Worm (Caenorhabditis elegans): Measurements from ENCODE around the gene wapl-1.

- TF ChIP-seq nhr-76 (tag; optimal IDR thresholded peaks at IDR 0.05) (no peak), elt-1 (tag; optimal IDR thresholded peaks at IDR 0.05) (no peak), ceh-82 (tag; optimal IDR thresholded peaks at IDR 0.05) (no peak), snpc-4 (tag; optimal IDR thresholded peaks at IDR 0.05) (no peak), tbx-2 (tag; optimal IDR thresholded peaks at IDR 0.05) (no peak), nhr-12 (tag; optimal IDR thresholded peaks at IDR 0.05) (no peak), ztf-4 (tag; optimal IDR thresholded peaks at IDR 0.05) (no peak), sea-2 (GFP tag; optimal IDR thresholded peaks at IDR 0.05) (no peak), nhr-11 (tag; optimal IDR thresholded peaks at IDR 0.05) (no peak), unc-39 (tag; optimal IDR thresholded peaks at IDR 0.05) (no peak)
Observed at ce11 chrIV:4399418-4400136, 46.0 kb downstream of the wapl-1 start.

All from whole organism, L3 larva.